Fruit fly (Drosophila melanogaster) whole organism, embryonic: Measurements from ENCODE around the gene Snx27.

Source experiments
- Aef1 ChIP-seq: fragments of 200-800 bp; sonication (Bioruptor generic); IDR thresholded peaks from 3 replicates; pipeline ENCODE4 v1.3.6; 2022; ENCODE audit warnings: missing biosample characterization, missing genetic modification characterization
- Atf-2 ChIP-seq: fragments of 200-800 bp; sonication (Bioruptor generic); optimal IDR thresholded peaks from 2 replicates; lab custom pipeline; 2016; ENCODE audit warnings: missing biosample characterization, missing genetic modification characterization
- Atf3 ChIP-seq: fragments of 200-800 bp; sonication (Bioruptor generic); optimal IDR thresholded peaks from 3 replicates; lab custom pipeline; 2016; ENCODE audit warnings: missing biosample characterization, missing genetic modification characterization
- CG10543 ChIP-seq: fragments of 200-800 bp; sonication (Bioruptor generic); optimal IDR thresholded peaks from 3 replicates; lab custom pipeline; 2017; ENCODE audit warnings: missing biosample characterization, mild to moderate bottlenecking, missing genetic modification characterization, moderate library complexity
- CG11085 ChIP-seq: fragments of 200-800 bp; sonication (Bioruptor generic); IDR thresholded peaks from 2 replicates; pipeline ENCODE4 v1.3.6; 2022; ENCODE audit warnings: missing biosample characterization, missing genetic modification characterization
- CG11696 ChIP-seq: fragments of 200-800 bp; sonication (Bioruptor generic); IDR thresholded peaks from 2 replicates; pipeline ENCODE4 v1.3.6; 2022; ENCODE audit warnings: missing biosample characterization, missing genetic modification characterization
- CG13894 ChIP-seq: fragments of 200-800 bp; sonication (Bioruptor generic); optimal IDR thresholded peaks from 3 replicates; lab custom pipeline; 2018; ENCODE audit warnings: missing biosample characterization, mild to moderate bottlenecking, missing genetic modification characterization, moderate library complexity
- CG15073 ChIP-seq: fragments of 200-800 bp; sonication (Bioruptor generic); optimal IDR thresholded peaks from 2 replicates; lab custom pipeline; 2016; ENCODE audit warnings: missing biosample characterization, missing genetic modification characterization
- CG17612 ChIP-seq: fragments of 200-800 bp; sonication (Bioruptor generic); IDR thresholded peaks from 2 replicates; pipeline ENCODE4 v1.3.6; 2022; ENCODE audit warnings: missing biosample characterization, missing genetic modification characterization
- CG17829 ChIP-seq: fragments of 200-800 bp; optimal IDR thresholded peaks from 2 replicates; lab custom pipeline; 2019; ENCODE audit warnings: missing biosample characterization, mild to moderate bottlenecking, missing genetic modification characterization, moderate library complexity
- CG1792 ChIP-seq: fragments of 200-800 bp; sonication (Bioruptor generic); optimal IDR thresholded peaks from 2 replicates; lab custom pipeline; 2016; ENCODE audit warnings: missing biosample characterization, missing genetic modification characterization
- CG18011 ChIP-seq: fragments of 200-800 bp; sonication (Bioruptor generic); optimal IDR thresholded peaks from 2 replicates; lab custom pipeline; 2017; ENCODE audit warnings: missing biosample characterization, missing genetic modification characterization, mild to moderate bottlenecking, moderate library complexity, missing genotype
- CG1832 ChIP-seq: fragments of 200-800 bp; sonication (Bioruptor generic); optimal IDR thresholded peaks from 2 replicates; lab custom pipeline; 2017; ENCODE audit warnings: missing biosample characterization, mild to moderate bottlenecking, missing genetic modification characterization, inconsistent platforms
- CG31365 ChIP-seq: fragments of 200-800 bp; sonication (Bioruptor generic); optimal IDR thresholded peaks from 2 replicates; lab custom pipeline; 2018; ENCODE audit warnings: missing biosample characterization, mild to moderate bottlenecking, missing genetic modification characterization
- CG32772 ChIP-seq: fragments of 200-800 bp; sonication (Bioruptor generic); IDR thresholded peaks from 2 replicates; pipeline ENCODE4 v1.3.6; 2022; ENCODE audit warnings: missing biosample characterization, missing genetic modification characterization
- CG34422 ChIP-seq: fragments of 200-800 bp; sonication (Bioruptor generic); IDR thresholded peaks from 3 replicates; pipeline ENCODE4 v1.3.6; 2022; ENCODE audit warnings: missing biosample characterization, missing genetic modification characterization
- CG42726 ChIP-seq: fragments of 200-800 bp; sonication (Bioruptor generic); IDR thresholded peaks from 2 replicates; pipeline ENCODE4 v1.3.6; 2022; ENCODE audit warnings: missing biosample characterization, missing genetic modification characterization; ENCODE audit not compliant: partially characterized antibody
- CG9609 ChIP-seq: fragments of 200-800 bp; sonication (Bioruptor generic); optimal IDR thresholded peaks from 3 replicates; lab custom pipeline; 2016; ENCODE audit warnings: missing biosample characterization, missing genetic modification characterization
- CHES-1-like ChIP-seq: fragments of 200-800 bp; sonication (Bioruptor generic); optimal IDR thresholded peaks from 2 replicates; lab custom pipeline; 2016; ENCODE audit warnings: missing biosample characterization, missing genetic modification characterization
- Dp ChIP-seq: fragments of 200-800 bp; sonication (Bioruptor generic); optimal IDR thresholded peaks from 2 replicates; lab custom pipeline; 2018; ENCODE audit warnings: missing biosample characterization, mild to moderate bottlenecking, missing genetic modification characterization, moderate library complexity
- Eip74EF ChIP-seq, 2 experiments: fragments of 200-800 bp in 1 of 2; fragments of >200 bp in 1 of 2; sonication (Bioruptor generic) in 1 of 2; optimal IDR thresholded peaks; 2 replicates each; lab custom pipeline; 2017 to 2019; ENCODE audit warnings: missing biosample characterization in 2 of 2, missing genetic modification characterization in 2 of 2, mild to moderate bottlenecking in 1 of 2, moderate library complexity in 1 of 2
- HLH3B ChIP-seq: fragments of 200-800 bp; sonication (Bioruptor generic); IDR thresholded peaks from 2 replicates; pipeline ENCODE4 v1.3.6; 2022; ENCODE audit warnings: missing biosample characterization, missing genetic modification characterization
- HLHmδ ChIP-seq: fragments of 200-800 bp; sonication (Bioruptor generic); optimal IDR thresholded peaks from 2 replicates; lab custom pipeline; 2018; ENCODE audit warnings: missing biosample characterization, mild to moderate bottlenecking, missing genetic modification characterization, moderate library complexity
- Hr78 ChIP-seq, 2 experiments: fragments of 200-800 bp in 1 of 2; fragments of >200 bp in 1 of 2; sonication (Bioruptor generic) in 1 of 2; optimal IDR thresholded peaks; 2 replicates each; lab custom pipeline; 2017 to 2019; ENCODE audit warnings: missing biosample characterization in 2 of 2, missing genetic modification characterization in 2 of 2, mild to moderate bottlenecking in 1 of 2, moderate library complexity in 1 of 2
- Mes4 ChIP-seq: fragments of 200-800 bp; sonication (Bioruptor generic); optimal IDR thresholded peaks from 2 replicates; lab custom pipeline; 2016; ENCODE audit warnings: missing biosample characterization, missing genetic modification characterization
- NC2α ChIP-seq: fragments of 200-800 bp; sonication (Bioruptor generic); optimal IDR thresholded peaks from 2 replicates; lab custom pipeline; 2016; ENCODE audit warnings: missing biosample characterization, missing genetic modification characterization
- NK7.1 ChIP-seq: fragments of 200-800 bp; sonication (Bioruptor generic); optimal IDR thresholded peaks from 3 replicates; lab custom pipeline; 2016; ENCODE audit warnings: missing biosample characterization, missing genetic modification characterization
- Neu2 ChIP-seq: fragments of 200-800 bp; sonication (Bioruptor generic); optimal IDR thresholded peaks from 3 replicates; lab custom pipeline; 2016; ENCODE audit warnings: missing biosample characterization, missing genetic modification characterization, borderline replicate concordance
- Opbp ChIP-seq: fragments of 200-800 bp; sonication (Bioruptor generic); IDR thresholded peaks from 3 replicates; pipeline ENCODE4 v1.3.6; 2022; ENCODE audit warnings: missing biosample characterization, missing genetic modification characterization; ENCODE audit not compliant: partially characterized antibody
- Pdp1 ChIP-seq, 2 experiments: fragments of 200-800 bp; sonication (Bioruptor generic); optimal IDR thresholded peaks; 3 replicates each; lab custom pipeline; 2016; ENCODE audit warnings: missing biosample characterization in 2 of 2, missing genetic modification characterization in 2 of 2, mild to moderate bottlenecking in 1 of 2, moderate library complexity in 1 of 2
- Sox102F ChIP-seq: fragments of 200-800 bp; sonication (Bioruptor generic); optimal IDR thresholded peaks from 2 replicates; lab custom pipeline; 2018; ENCODE audit warnings: missing biosample characterization, mild to moderate bottlenecking, missing genetic modification characterization, moderate library complexity
- YL-1 ChIP-seq: fragments of 200-800 bp; sonication (Bioruptor generic); optimal IDR thresholded peaks from 3 replicates; lab custom pipeline; 2017; ENCODE audit warnings: missing biosample characterization, mild to moderate bottlenecking, missing genetic modification characterization
- ash1 ChIP-seq: fragments of 200-800 bp; sonication (Bioruptor generic); optimal IDR thresholded peaks from 2 replicates; lab custom pipeline; 2018; ENCODE audit warnings: missing biosample characterization, mild to moderate bottlenecking, missing genetic modification characterization
- bowl ChIP-seq: fragments of 200-800 bp; sonication (Bioruptor generic); IDR thresholded peaks from 2 replicates; pipeline ENCODE4 v1.3.6; 2022; ENCODE audit warnings: missing biosample characterization, missing genetic modification characterization
- cas ChIP-seq: fragments of 200-800 bp; sonication (Bioruptor generic); IDR thresholded peaks from 2 replicates; pipeline ENCODE4 v1.3.6; 2022; ENCODE audit warnings: missing biosample characterization, missing genetic modification characterization
- chn ChIP-seq: fragments of 200-800 bp; sonication (Bioruptor generic); optimal IDR thresholded peaks from 2 replicates; lab custom pipeline; 2016; ENCODE audit warnings: missing biosample characterization, missing genetic modification characterization
- corto ChIP-seq: fragments of 200-800 bp; sonication (Bioruptor generic); optimal IDR thresholded peaks from 2 replicates; lab custom pipeline; 2016; ENCODE audit warnings: missing biosample characterization, mild to moderate bottlenecking, missing genetic modification characterization, moderate library complexity
- disco-r ChIP-seq: fragments of 200-800 bp; sonication (Bioruptor generic); optimal IDR thresholded peaks from 2 replicates; lab custom pipeline; 2016; ENCODE audit warnings: missing biosample characterization, missing genetic modification characterization
- dmrt99B ChIP-seq: fragments of 200-800 bp; sonication (Bioruptor generic); optimal IDR thresholded peaks from 2 replicates; lab custom pipeline; 2018; ENCODE audit warnings: missing biosample characterization, mild to moderate bottlenecking, missing genetic modification characterization, moderate library complexity
- ewg ChIP-seq: fragments of 200-800 bp; sonication (Bioruptor generic); optimal IDR thresholded peaks from 3 replicates; lab custom pipeline; 2017; ENCODE audit warnings: mild to moderate bottlenecking, missing biosample characterization, missing genetic modification reagents, missing genetic modification characterization
- gsb ChIP-seq: fragments of 200-800 bp; sonication (Bioruptor generic); IDR thresholded peaks from 2 replicates; pipeline ENCODE4 v1.3.6; 2022; ENCODE audit warnings: missing biosample characterization, missing genetic modification characterization
- ham ChIP-seq: fragments of 200-800 bp; sonication (Bioruptor generic); IDR thresholded peaks from 2 replicates; pipeline ENCODE4 v1.3.6; 2022; ENCODE audit warnings: missing biosample characterization, missing genetic modification characterization
- insv ChIP-seq, 2 experiments: fragments of 200-800 bp; sonication (Bioruptor generic); optimal IDR thresholded peaks; 3 replicates each; lab custom pipeline; 2016 to 2018; ENCODE audit warnings: missing biosample characterization in 2 of 2, missing genetic modification characterization in 2 of 2
- lbe ChIP-seq: fragments of 200-800 bp; sonication (Bioruptor generic); optimal IDR thresholded peaks from 2 replicates; lab custom pipeline; 2016; ENCODE audit warnings: missing biosample characterization, mild to moderate bottlenecking, missing genetic modification characterization
- mirr ChIP-seq: fragments of 200-800 bp; sonication (Bioruptor generic); optimal IDR thresholded peaks from 3 replicates; lab custom pipeline; 2018; ENCODE audit warnings: missing biosample characterization, mild to moderate bottlenecking, missing genetic modification characterization
- onecut ChIP-seq: fragments of 200-800 bp; sonication (Bioruptor generic); IDR thresholded peaks from 2 replicates; pipeline ENCODE4 v1.3.6; 2022; ENCODE audit warnings: missing biosample characterization, missing genetic modification characterization
- psq ChIP-seq: fragments of 200-800 bp; sonication (Bioruptor generic); optimal IDR thresholded peaks from 2 replicates; lab custom pipeline; 2017; ENCODE audit warnings: missing biosample characterization, missing genetic modification characterization
- sima ChIP-seq: fragments of 200-800 bp; sonication (Bioruptor generic); optimal IDR thresholded peaks from 2 replicates; lab custom pipeline; 2016; ENCODE audit warnings: missing biosample characterization, missing genetic modification characterization
- yki ChIP-seq: fragments of >200 bp; optimal IDR thresholded peaks from 3 replicates; lab custom pipeline; 2018

Gene Snx27

DNA sequence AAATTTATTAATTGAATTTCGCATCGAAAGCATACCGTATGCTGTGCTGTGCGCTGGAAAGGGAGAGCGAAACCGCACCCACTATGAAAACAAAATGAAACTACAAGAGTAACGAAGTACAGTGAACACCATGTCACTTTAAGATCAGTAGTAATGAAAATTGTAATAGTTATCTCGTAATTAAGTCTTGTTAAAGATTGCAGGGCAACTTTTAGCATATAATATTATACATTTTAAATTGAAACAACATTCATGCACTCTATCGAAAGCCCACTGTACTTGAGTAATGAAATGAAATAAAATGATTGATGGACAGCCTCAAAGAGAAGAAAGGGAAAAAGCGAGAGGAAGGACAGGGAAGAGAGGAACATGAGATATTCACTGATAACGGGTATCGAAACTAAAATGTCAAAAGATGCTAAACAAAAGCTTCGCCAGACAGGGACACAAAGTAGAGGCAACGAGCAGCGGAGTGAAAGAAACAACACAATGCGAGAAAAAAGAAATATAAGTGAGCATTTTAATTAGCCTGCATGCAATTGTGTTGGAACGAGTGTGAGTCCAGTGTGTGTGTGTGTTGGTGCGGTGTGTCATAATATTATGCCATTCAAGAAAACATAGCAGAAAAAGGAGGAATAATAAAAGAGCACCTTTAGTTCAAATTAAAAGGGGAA is 2.4 kb downstream of the Snx27 start (continued):
- no peak for TF ChIP-seq yki
- no peak for TF ChIP-seq HLHmδ
- no peak for TF ChIP-seq ham
- TF ChIP-seq CG9609, result peak; percentile 32
- TF ChIP-seq Opbp (GFP tag; lab: Robert Waterston, UW), result no peak
- no peak for TF ChIP-seq CG1832 (GFP tag; lab: Kevin White, UChicago)
- no peak for TF ChIP-seq YL-1
- TF ChIP-seq onecut (GFP tag; lab: Robert Waterston, UW), result peak; percentile 50
- TF ChIP-seq CG31365 (tag; lab: Kevin White, UChicago), result peak; percentile 7
- TF ChIP-seq NK7.1 (GFP tag; lab: Kevin White, UChicago), result peak; percentile 31
- TF ChIP-seq psq (GFP tag; lab: Kevin White, UChicago), result peak; percentile 31
- TF ChIP-seq Neu2, result no peak
- peak; percentile 66 for TF ChIP-seq CG11696 (GFP tag; lab: Robert Waterston, UW)
- TF ChIP-seq CG10543 (GFP tag; lab: Kevin White, UChicago), result peak; percentile 27
- TF ChIP-seq CG34422 (GFP tag; lab: Robert Waterston, UW), result peak; percentile 81
- TF ChIP-seq CG17829 (tag; lab: Kevin White, UChicago), result peak; percentile 76
- peak; percentile 86 for TF ChIP-seq dmrt99B
- peak; percentile 65 to 69 for TF ChIP-seq Pdp1 (GFP tag; optimal IDR thresholded peaks at IDR 0.05; lab: Kevin White, UChicago)
- TF ChIP-seq lbe (GFP tag; lab: Kevin White, UChicago), result peak; percentile 80
- TF ChIP-seq HLH3B, result peak; percentile 78
- no peak for TF ChIP-seq disco-r (GFP tag; lab: Kevin White, UChicago)
- peak; percentile 43 for TF ChIP-seq Atf-2 (GFP tag; lab: Kevin White, UChicago)
- TF ChIP-seq CG1792 (GFP tag; lab: Kevin White, UChicago), result no peak
- peak; percentile 51 for TF ChIP-seq corto
- peak; percentile 8 for TF ChIP-seq Mes4 (GFP tag; lab: Kevin White, UChicago)
- TF ChIP-seq chn (GFP tag; lab: Kevin White, UChicago), result peak; percentile 58
- 0 out of 2 replicates have a peak, but pooled peaks have one; percentile 19 for TF ChIP-seq cas (GFP tag; lab: Robert Waterston, UW)
- TF ChIP-seq CG15073 (GFP tag; lab: Kevin White, UChicago), result no peak
- TF ChIP-seq NC2α (GFP tag; lab: Kevin White, UChicago), result no peak
- peak; percentile 88 for TF ChIP-seq Sox102F (GFP tag; lab: Kevin White, UChicago)
- peak in 1 of 2 experiments; percentile 77 for TF ChIP-seq Eip74EF (GFP tag; optimal IDR thresholded peaks at IDR 0.05; lab: Kevin White, UChicago)
- TF ChIP-seq CG17612 (GFP tag; lab: Robert Waterston, UW), result peak; percentile 15; the same call in 1 of the 2 replicates
- TF ChIP-seq mirr (GFP tag; lab: Kevin White, UChicago), result no peak
- peak; percentile 64 for TF ChIP-seq Aef1 (GFP tag; lab: Robert Waterston, UW)
- peak; percentile 39 for TF ChIP-seq gsb
- TF ChIP-seq Hr78 (GFP tag; optimal IDR thresholded peaks at IDR 0.05; lab: Kevin White, UChicago), result peak in 1 of 2 experiments; percentile 33
- TF ChIP-seq CG32772 (GFP tag; lab: Robert Waterston, UW), result peak; percentile 72
- TF ChIP-seq CG42726, result no peak
- TF ChIP-seq bowl (GFP tag; lab: Robert Waterston, UW), result no peak
- TF ChIP-seq insv (GFP tag; optimal IDR thresholded peaks at IDR 0.05; lab: Kevin White, UChicago), result no peak
- no peak for TF ChIP-seq ash1
- TF ChIP-seq Dp, result no peak
- peak; percentile 31 for TF ChIP-seq Atf3
- TF ChIP-seq CHES-1-like (GFP tag; lab: Kevin White, UChicago), result peak; percentile 37
- peak; percentile 7 for TF ChIP-seq CG18011 (GFP tag; lab: Kevin White, UChicago)
- peak; percentile 23 for TF ChIP-seq CG13894 (tag; lab: Kevin White, UChicago)
- TF ChIP-seq sima (GFP tag; lab: Kevin White, UChicago), result no peak
- peak; percentile 54 for TF ChIP-seq CG11085 (GFP tag; lab: Robert Waterston, UW)
- TF ChIP-seq ewg (GFP tag; lab: Kevin White, UChicago), result peak; percentile 47
